Worm (Caenorhabditis elegans): Measurements from ENCODE around the gene dyn-1.

dyn-1 gene

DNA sequence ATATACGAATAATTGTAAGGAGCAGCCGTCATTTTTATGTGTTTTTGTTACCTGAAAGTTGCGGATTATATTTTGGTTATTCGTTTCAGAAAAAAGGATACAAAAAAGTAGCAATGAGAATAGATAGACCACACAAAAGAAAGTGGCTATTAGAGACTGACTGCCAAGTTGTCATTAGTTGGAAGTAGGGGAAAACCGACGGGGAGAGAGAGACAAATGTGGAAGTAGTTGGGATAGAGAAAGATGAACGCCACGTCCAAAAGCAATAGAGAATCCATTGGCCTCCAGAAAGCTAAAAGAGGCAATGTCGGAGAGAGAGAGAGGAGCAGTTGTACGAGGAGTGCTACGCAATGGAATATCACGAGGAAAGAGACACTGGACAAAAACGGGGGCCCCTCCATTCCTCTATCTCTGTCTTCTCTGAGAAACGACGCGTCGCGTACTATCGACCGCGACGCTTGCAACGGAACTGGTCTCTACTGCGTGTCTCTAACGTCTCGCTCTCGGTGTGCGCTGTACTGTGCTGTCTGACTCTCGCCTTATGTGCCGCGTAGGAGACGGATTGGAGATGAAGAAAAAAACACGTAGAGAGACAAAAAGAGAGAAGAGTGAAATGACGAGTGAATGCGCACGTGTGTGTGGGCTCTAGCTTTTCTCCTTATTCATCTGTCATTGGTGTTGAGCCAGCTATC lies 38.0 kb downstream of the dyn-1 start, which contains the start of gene rab-14 (continued):
- TF ChIP-seq jun-1 (tag; optimal IDR thresholded peaks at IDR 0.05) (no peak), lin-15B (tag; optimal IDR thresholded peaks at IDR 0.05) (no peak), unc-62 (GFP tag; optimal IDR thresholded peaks at IDR 0.05 in 1 of 2) (peak in 1 of 2 experiments; percentile 90), unc-62 (tag; optimal IDR thresholded peaks at IDR 0.05) (no peak), dmd-8 (GFP tag; IDR thresholded peaks at IDR 0.05) (0 out of 2 replicates have a peak, but pooled peaks have one; percentile 26), ceh-82 (tag; optimal IDR thresholded peaks at IDR 0.05) (no peak), cey-2 (tag; optimal IDR thresholded peaks at IDR 0.05; ENCODE audit: borderline replicate concordance, insufficient read depth) (no peak), lin-29 (GFP tag; IDR thresholded peaks at IDR 0.05) (no peak), F26F4.8 (GFP tag; conservative IDR thresholded peaks at IDR 0.05) (no peak), lin-1 (GFP tag; IDR thresholded peaks at IDR 0.05) (no peak), nhr-41 (GFP tag; IDR thresholded peaks at IDR 0.05) (no peak), ZK546.5 (tag; optimal IDR thresholded peaks at IDR 0.05) (no peak), set-16 (GFP tag; IDR thresholded peaks at IDR 0.05) (peak; percentile 56), sdz-12 (GFP tag; optimal IDR thresholded peaks at IDR 0.05) (no peak), dmd-9 (GFP tag; IDR thresholded peaks at IDR 0.05) (no peak), dve-1 (tag; optimal IDR thresholded peaks at IDR 0.05; ENCODE audit: insufficient read depth) (peak; percentile 49), Y75B8A.6 (GFP tag; IDR thresholded peaks at IDR 0.05) (no peak), unc-130 (GFP tag; optimal IDR thresholded peaks at IDR 0.05) (no peak), fkh-10 (GFP tag; optimal IDR thresholded peaks at IDR 0.05) (peak; percentile 71), lir-3 (tag; optimal IDR thresholded peaks at IDR 0.05) (no peak), ces-1 (GFP tag; optimal IDR thresholded peaks at IDR 0.05) (no peak), tag-97 (GFP tag; IDR thresholded peaks at IDR 0.05) (no peak), ama-1 (optimal IDR thresholded peaks at IDR 0.05) (no peak), nhr-237 (tag; optimal IDR thresholded peaks at IDR 0.05) (no peak), nhr-6 (tag; optimal IDR thresholded peaks at IDR 0.05) (peak; percentile 61), daf-16 (GFP tag; optimal IDR thresholded peaks at IDR 0.05) (no peak), daf-16 (tag; optimal IDR thresholded peaks at IDR 0.05) (peak; percentile 19), rbr-2 (tag; optimal IDR thresholded peaks at IDR 0.05) (peak; percentile 76), T26A8.4 (GFP tag; IDR thresholded peaks at IDR 0.05) (0 out of 2 replicates have a peak, but pooled peaks have one; percentile 29)

DNA sequence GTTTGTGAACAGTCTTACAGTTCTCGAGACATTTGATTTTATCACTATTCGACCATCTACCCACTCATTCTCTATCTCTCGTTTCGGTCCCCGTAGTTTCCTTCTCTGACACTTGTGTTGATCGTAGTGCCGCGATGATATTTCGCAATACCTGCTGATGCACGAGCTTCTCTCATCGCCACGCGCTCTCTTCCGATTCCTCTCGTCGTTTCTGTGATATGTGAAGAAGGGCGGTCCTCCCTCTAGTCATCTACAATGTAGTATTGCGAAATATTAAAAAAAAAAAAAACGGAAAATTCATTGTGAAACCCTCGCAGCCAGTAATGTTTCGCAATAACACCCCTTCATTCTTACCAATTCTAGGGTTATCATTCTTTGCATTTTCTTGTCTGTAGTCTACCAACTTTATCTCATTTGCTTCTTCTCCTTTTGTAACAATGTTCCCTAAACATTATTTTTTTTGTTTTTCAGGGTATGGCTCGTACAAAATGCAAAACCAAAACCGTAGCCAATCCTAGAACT lies 38.9 kb downstream of the dyn-1 start, which contains the start of gene nipi-3:
Gene nipi-3, plus strand, starts transcription at position 472 of the 522 bp plus-strand sequence.
- no peak for TF ChIP-seq daf-8 (GFP tag; IDR thresholded peaks at IDR 0.05)
- TF ChIP-seq ZK337.2 (GFP tag; IDR thresholded peaks at IDR 0.05), result no peak
- peak; percentile 73; the same call in 1 of the 2 replicates for TF ChIP-seq php-3 (GFP tag; IDR thresholded peaks at IDR 0.05)
- no peak for TF ChIP-seq Y105C5A.15 (GFP tag; IDR thresholded peaks at IDR 0.05)
- no peak for TF ChIP-seq lin-39 (tag; optimal IDR thresholded peaks at IDR 0.05)
- no peak for TF ChIP-seq Y5F2A.4 (GFP tag; optimal IDR thresholded peaks at IDR 0.05)
- peak; percentile 86 for TF ChIP-seq ctbp-1 (GFP tag; IDR thresholded peaks at IDR 0.05)
- TF ChIP-seq dmd-9 (GFP tag; IDR thresholded peaks at IDR 0.05), result no peak
- TF ChIP-seq nhr-111 (GFP tag; optimal IDR thresholded peaks at IDR 0.05), result no peak
- TF ChIP-seq ztf-7 (tag; optimal IDR thresholded peaks at IDR 0.05), result peak; percentile 88
- TF ChIP-seq hif-1 (tag; optimal IDR thresholded peaks at IDR 0.05), result peak; percentile 11 to 87
- peak; percentile 88 for TF ChIP-seq mes-2 (tag; optimal IDR thresholded peaks at IDR 0.05; ENCODE audit: poor library complexity, severe bottlenecking)
- TF ChIP-seq tag-97 (GFP tag; IDR thresholded peaks at IDR 0.05), result no peak
- peak; percentile 86 for TF ChIP-seq madf-9 (GFP tag; conservative IDR thresholded peaks at IDR 0.05)
- TF ChIP-seq zip-11 (GFP tag; IDR thresholded peaks at IDR 0.05), result no peak
- peak; percentile 80 for TF ChIP-seq mdt-29 (GFP tag; IDR thresholded peaks at IDR 0.05)
- TF ChIP-seq lin-13 (GFP tag; optimal IDR thresholded peaks at IDR 0.05), result peak; percentile 96
- peak in 1 of 2 experiments; percentile 99 for TF ChIP-seq unc-62 (GFP tag; optimal IDR thresholded peaks at IDR 0.05 in 1 of 2)
- no peak for TF ChIP-seq unc-62 (tag; optimal IDR thresholded peaks at IDR 0.05)
- TF ChIP-seq nhr-28 (tag; optimal IDR thresholded peaks at IDR 0.05), result peak; percentile 100
- peak; percentile 80 for TF ChIP-seq nhr-76 (tag; optimal IDR thresholded peaks at IDR 0.05)
- TF ChIP-seq nhr-11 (tag; optimal IDR thresholded peaks at IDR 0.05), result peak; percentile 98
- TF ChIP-seq skn-1 (tag; optimal IDR thresholded peaks at IDR 0.05), result peak; percentile 52
- peak; percentile 86 for TF ChIP-seq jun-1 (tag; optimal IDR thresholded peaks at IDR 0.05)
- peak; percentile 88 for TF ChIP-seq F37D6.2 (tag; optimal IDR thresholded peaks at IDR 0.05)
- no peak for TF ChIP-seq ama-1 (optimal IDR thresholded peaks at IDR 0.05)
- TF ChIP-seq Y48G9A.11 (GFP tag; IDR thresholded peaks at IDR 0.05), result no peak
